Fruit fly (Drosophila melanogaster) whole organism, embryonic: ENCODE data around the gene Tim17a2.

ENCODE experiments used
- ATbp ChIP-seq: fragments of 200-800 bp; sonication (Bioruptor generic); optimal IDR thresholded peaks from 2 replicates; lab custom pipeline; 2017; ENCODE audit warnings: missing biosample characterization, mild to moderate bottlenecking, missing genetic modification characterization, missing genetic modification reagents
- Adf1 ChIP-seq: fragments of 200-800 bp; sonication (Bioruptor generic); IDR thresholded peaks from 2 replicates; pipeline ENCODE4 v1.3.6; 2022; ENCODE audit warnings: missing biosample characterization, missing genetic modification characterization
- CG10267 ChIP-seq: fragments of 200-800 bp; sonication (Bioruptor generic); optimal IDR thresholded peaks from 2 replicates; lab custom pipeline; 2018; ENCODE audit warnings: missing biosample characterization, mild to moderate bottlenecking, missing genetic modification characterization, moderate library complexity
- CG10565 ChIP-seq: fragments of 200-800 bp; sonication (Bioruptor generic); optimal IDR thresholded peaks from 3 replicates; lab custom pipeline; 2016; ENCODE audit warnings: missing biosample characterization, mild to moderate bottlenecking, missing genetic modification characterization
- CG11085 ChIP-seq: fragments of 200-800 bp; sonication (Bioruptor generic); IDR thresholded peaks from 2 replicates; pipeline ENCODE4 v1.3.6; 2022; ENCODE audit warnings: missing biosample characterization, missing genetic modification characterization
- CG11504 ChIP-seq: fragments of 200-800 bp; sonication (Bioruptor generic); optimal IDR thresholded peaks from 3 replicates; lab custom pipeline; 2019; ENCODE audit warnings: missing biosample characterization, mild to moderate bottlenecking, missing genetic modification characterization, moderate library complexity
- CG12391 ChIP-seq: fragments of 200-800 bp; sonication (Bioruptor generic); optimal IDR thresholded peaks from 3 replicates; lab custom pipeline; 2018; ENCODE audit warnings: missing biosample characterization, mild to moderate bottlenecking, missing genetic modification characterization, moderate library complexity
- CG1529 ChIP-seq: fragments of 200-800 bp; sonication (Bioruptor generic); optimal IDR thresholded peaks from 3 replicates; lab custom pipeline; 2018; ENCODE audit warnings: missing biosample characterization, missing genetic modification characterization
- CG2199 ChIP-seq: fragments of 200-800 bp; sonication (Bioruptor generic); IDR thresholded peaks from 3 replicates; pipeline ENCODE4 v1.3.6; 2022; ENCODE audit warnings: missing biosample characterization, missing genetic modification characterization
- CG31365 ChIP-seq: fragments of 200-800 bp; sonication (Bioruptor generic); optimal IDR thresholded peaks from 2 replicates; lab custom pipeline; 2018; ENCODE audit warnings: missing biosample characterization, mild to moderate bottlenecking, missing genetic modification characterization
- CG32772 ChIP-seq: fragments of 200-800 bp; sonication (Bioruptor generic); IDR thresholded peaks from 2 replicates; pipeline ENCODE4 v1.3.6; 2022; ENCODE audit warnings: missing biosample characterization, missing genetic modification characterization
- CG34224 ChIP-seq: fragments of 200-800 bp; sonication (Bioruptor generic); IDR thresholded peaks from 3 replicates; pipeline ENCODE4 v1.3.6; 2022; ENCODE audit warnings: missing biosample characterization, missing genetic modification characterization; ENCODE audit not compliant: partially characterized antibody
- CG6654 ChIP-seq: fragments of 200-800 bp; sonication (Bioruptor generic); optimal IDR thresholded peaks from 2 replicates; lab custom pipeline; 2017; ENCODE audit warnings: missing biosample characterization, mild to moderate bottlenecking, missing genetic modification characterization
- CG6854 ChIP-seq: fragments of 200-800 bp; sonication (Bioruptor generic); optimal IDR thresholded peaks from 3 replicates; lab custom pipeline; 2017; ENCODE audit warnings: missing biosample characterization, mild to moderate bottlenecking, missing genetic modification characterization
- CG8290 ChIP-seq, 3 experiments: fragments of 200-800 bp; sonication (Bioruptor generic); optimal IDR thresholded peaks; 2 replicates each; lab custom pipeline; 2016 to 2019; ENCODE audit warnings: missing biosample characterization in 3 of 3, missing genetic modification characterization in 3 of 3, mild to moderate bottlenecking in 2 of 3, moderate library complexity in 1 of 3
- CG9727 ChIP-seq: fragments of 200-800 bp; sonication (Bioruptor generic); optimal IDR thresholded peaks from 3 replicates; lab custom pipeline; 2017; ENCODE audit warnings: missing biosample characterization, mild to moderate bottlenecking, missing genetic modification characterization
- CoRest ChIP-seq: fragments of 200-800 bp; sonication (Bioruptor generic); optimal IDR thresholded peaks from 3 replicates; lab custom pipeline; 2018; ENCODE audit warnings: missing biosample characterization, mild to moderate bottlenecking, missing genetic modification characterization, moderate library complexity
- Dbx ChIP-seq: fragments of 200-800 bp; sonication (Bioruptor generic); IDR thresholded peaks from 3 replicates; pipeline ENCODE4 v1.3.6; 2022; ENCODE audit warnings: missing biosample characterization, missing genetic modification characterization
- Dfd ChIP-seq, 2 experiments: fragments of >200 bp; optimal IDR thresholded peaks; 2 replicates each; lab custom pipeline; 2017; ENCODE audit warnings: missing biosample characterization in 2 of 2, missing genetic modification characterization in 2 of 2
- Dip2 ChIP-seq: fragments of 200-800 bp; sonication (Bioruptor generic); IDR thresholded peaks from 2 replicates; pipeline ENCODE4 v1.3.6; 2022; ENCODE audit warnings: missing biosample characterization, missing genetic modification characterization
- Fer1 ChIP-seq: fragments of 200-800 bp; sonication (Bioruptor generic); optimal IDR thresholded peaks from 2 replicates; lab custom pipeline; 2017; ENCODE audit warnings: missing biosample characterization, mild to moderate bottlenecking, missing genetic modification characterization
- GATAe ChIP-seq: fragments of 200-800 bp; sonication (Bioruptor generic); conservative IDR thresholded peaks from 2 replicates; pipeline ENCODE4 v1.3.6; 2022; ENCODE audit warnings: missing biosample characterization, missing genetic modification characterization
- Gsc ChIP-seq: fragments of 200-800 bp; sonication (Bioruptor generic); IDR thresholded peaks from 2 replicates; pipeline ENCODE4 v1.3.6; 2022; ENCODE audit warnings: missing biosample characterization, missing genetic modification characterization
- H15 ChIP-seq: fragments of 200-800 bp; sonication (Bioruptor generic); IDR thresholded peaks from 3 replicates; pipeline ENCODE4 v1.3.6; 2022; ENCODE audit warnings: missing biosample characterization, missing genetic modification characterization
- HLH4C ChIP-seq: fragments of 200-800 bp; sonication (Bioruptor generic); IDR thresholded peaks from 3 replicates; pipeline ENCODE4 v1.3.6; 2022; ENCODE audit warnings: missing biosample characterization, missing genetic modification characterization; ENCODE audit not compliant: partially characterized antibody
- HmgZ ChIP-seq: fragments of 200-800 bp; sonication (Bioruptor generic); optimal IDR thresholded peaks from 2 replicates; lab custom pipeline; 2018; ENCODE audit warnings: missing biosample characterization, mild to moderate bottlenecking, missing genetic modification characterization
- Mrtf ChIP-seq: fragments of 200-800 bp; sonication (Bioruptor generic); IDR thresholded peaks from 3 replicates; pipeline ENCODE4 v1.3.6; 2022; ENCODE audit warnings: missing biosample characterization, missing genetic modification characterization
- Spps ChIP-seq: fragments of 200-800 bp; sonication (Bioruptor generic); optimal IDR thresholded peaks from 2 replicates; lab custom pipeline; 2018; ENCODE audit warnings: missing biosample characterization, mild to moderate bottlenecking, missing genetic modification characterization
- Xbp1 ChIP-seq: fragments of 200-800 bp; sonication (Bioruptor generic); optimal IDR thresholded peaks from 3 replicates; lab custom pipeline; 2016; ENCODE audit warnings: missing biosample characterization, mild to moderate bottlenecking, missing genetic modification characterization
- bbx ChIP-seq: fragments of 200-800 bp; sonication (Bioruptor generic); IDR thresholded peaks from 2 replicates; pipeline ENCODE4 v1.3.6; 2022; ENCODE audit warnings: missing biosample characterization, missing genetic modification characterization; ENCODE audit not compliant: partially characterized antibody
- bigmax ChIP-seq: fragments of 200-800 bp; sonication (Bioruptor generic); optimal IDR thresholded peaks from 2 replicates; lab custom pipeline; 2018; ENCODE audit warnings: missing biosample characterization, mild to moderate bottlenecking, missing genetic modification characterization
- cato ChIP-seq: fragments of 200-800 bp; sonication (Bioruptor generic); optimal IDR thresholded peaks from 2 replicates; lab custom pipeline; 2016; ENCODE audit warnings: missing biosample characterization, missing genetic modification characterization, borderline replicate concordance
- chn ChIP-seq: fragments of 200-800 bp; sonication (Bioruptor generic); optimal IDR thresholded peaks from 2 replicates; lab custom pipeline; 2016; ENCODE audit warnings: missing biosample characterization, missing genetic modification characterization
- corto ChIP-seq: fragments of 200-800 bp; sonication (Bioruptor generic); optimal IDR thresholded peaks from 2 replicates; lab custom pipeline; 2016; ENCODE audit warnings: missing biosample characterization, mild to moderate bottlenecking, missing genetic modification characterization, moderate library complexity
- crol ChIP-seq: fragments of 200-800 bp; sonication (Bioruptor generic); IDR thresholded peaks from 2 replicates; pipeline ENCODE4 v1.3.6; 2022; ENCODE audit warnings: missing biosample characterization, missing genetic modification characterization
- dm ChIP-seq: fragments of 200-800 bp; sonication (Bioruptor generic); optimal IDR thresholded peaks from 3 replicates; lab custom pipeline; 2016; ENCODE audit warnings: missing biosample characterization, missing genetic modification characterization
- dpn ChIP-seq, 2 experiments: fragments of 200-800 bp; sonication (Bioruptor generic); optimal IDR thresholded peaks; 3 replicates each; lab custom pipeline; 2016; ENCODE audit warnings: missing biosample characterization in 2 of 2, missing genetic modification characterization in 2 of 2
- esg ChIP-seq: fragments of 200-800 bp; sonication (Bioruptor generic); conservative IDR thresholded peaks from 2 replicates; pipeline ENCODE4 v1.3.6; 2022; ENCODE audit warnings: missing biosample characterization, missing genetic modification characterization
- grn ChIP-seq: fragments of 200-800 bp; sonication (Bioruptor generic); optimal IDR thresholded peaks from 3 replicates; lab custom pipeline; 2017; ENCODE audit warnings: missing biosample characterization, missing genetic modification characterization
- gt ChIP-seq: fragments of 200-800 bp; sonication (Bioruptor generic); IDR thresholded peaks from 2 replicates; pipeline ENCODE4 v1.3.6; 2022; ENCODE audit warnings: missing biosample characterization, missing genetic modification characterization
- h ChIP-seq: fragments of >200 bp; optimal IDR thresholded peaks from 2 replicates; lab custom pipeline; 2017
- lilli ChIP-seq: fragments of 200-800 bp; sonication (Bioruptor generic); optimal IDR thresholded peaks from 3 replicates; lab custom pipeline; 2016; ENCODE audit warnings: missing biosample characterization, missing genetic modification characterization
- lov ChIP-seq, 2 experiments: fragments of 200-800 bp in 1 of 2; fragments of >200 bp in 1 of 2; sonication (Bioruptor generic) in 1 of 2; IDR thresholded peaks in 1 of 2; optimal IDR thresholded peaks in 1 of 2; 2 replicates in 1 of 2; 3 replicates in 1 of 2; pipeline versions ENCODE4 v1.3.6 to Lab custom; 2017 to 2022; ENCODE audit warnings: missing biosample characterization in 1 of 2, missing genetic modification characterization in 1 of 2
- pfk ChIP-seq: fragments of 200-800 bp; sonication (Bioruptor generic); optimal IDR thresholded peaks from 2 replicates; lab custom pipeline; 2018; ENCODE audit warnings: missing biosample characterization, mild to moderate bottlenecking, missing genetic modification characterization, moderate library complexity
- pros ChIP-seq: fragments of 200-800 bp; sonication (Bioruptor generic); optimal IDR thresholded peaks from 3 replicates; lab custom pipeline; 2019; ENCODE audit warnings: missing biosample characterization, mild to moderate bottlenecking, missing genetic modification characterization, moderate library complexity
- run ChIP-seq: fragments of 200-800 bp; sonication (Bioruptor generic); optimal IDR thresholded peaks from 3 replicates; lab custom pipeline; 2018; ENCODE audit warnings: missing biosample characterization, mild to moderate bottlenecking, missing genetic modification characterization
- sug ChIP-seq: fragments of 200-800 bp; optimal IDR thresholded peaks from 2 replicates; lab custom pipeline; 2019; ENCODE audit warnings: missing biosample characterization, mild to moderate bottlenecking, missing genetic modification characterization, moderate library complexity
- ttk ChIP-seq: fragments of 200-800 bp; sonication (Bioruptor generic); IDR thresholded peaks from 2 replicates; pipeline ENCODE4 v2.1.2; 2022; ENCODE audit warnings: missing biosample characterization, missing genetic modification characterization
- wdn ChIP-seq: fragments of 200-800 bp; sonication (Bioruptor generic); IDR thresholded peaks from 2 replicates; pipeline ENCODE4 v1.3.6; 2022; ENCODE audit warnings: missing biosample characterization, missing genetic modification characterization
- z ChIP-seq: fragments of 200-800 bp; sonication (Bioruptor generic); IDR thresholded peaks from 3 replicates; pipeline ENCODE4 v1.3.6; 2022; ENCODE audit warnings: missing biosample characterization, missing genetic modification characterization

Gene Tim17a2

DNA sequence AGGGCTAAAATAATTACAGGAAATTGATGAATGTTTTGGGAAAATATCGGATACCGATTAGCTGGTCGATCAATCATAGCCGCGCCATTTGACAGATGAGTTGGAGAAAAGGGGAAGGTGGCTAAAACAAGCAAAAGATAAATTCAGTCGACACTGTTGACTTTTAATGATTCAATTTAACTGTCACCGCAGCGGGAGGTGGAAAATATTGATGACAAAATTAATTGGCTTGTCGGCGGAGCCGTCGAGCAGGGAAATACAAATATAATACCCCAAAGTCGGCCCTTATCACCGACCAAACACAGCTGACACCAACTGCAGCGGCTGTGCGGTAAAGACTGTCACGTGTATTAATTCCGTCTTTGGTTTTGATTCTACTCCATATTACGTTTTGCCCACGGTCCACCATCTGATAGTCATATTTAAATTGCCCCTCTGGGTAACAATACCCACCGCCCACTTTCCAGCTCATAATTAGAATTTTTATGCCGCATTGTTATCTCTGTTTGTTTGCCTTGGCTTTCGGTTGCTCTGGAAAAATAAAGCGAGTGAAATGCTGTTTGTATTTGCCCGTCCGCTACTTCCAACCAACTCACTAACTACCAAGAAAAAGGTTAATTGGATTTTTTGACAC lies 43.5 kb upstream of the Tim17a2 start:
- TF ChIP-seq dm (GFP tag; lab: Kevin White, UChicago) (no peak), Adf1 (GFP tag; lab: Robert Waterston, UW) (no peak), CG32772 (no peak), CG11504 (tag; lab: Kevin White, UChicago) (no peak), ATbp (GFP tag; lab: Kevin White, UChicago) (peak; percentile 25), CG10267 (tag; lab: Kevin White, UChicago) (no peak), CG2199 (GFP tag; lab: Robert Waterston, UW) (no peak), HmgZ (tag; lab: Kevin White, UChicago) (no peak), chn (GFP tag; lab: Kevin White, UChicago) (no peak), wdn (GFP tag; lab: Robert Waterston, UW) (no peak), pfk (GFP tag; lab: Kevin White, UChicago) (no peak), CG6654 (GFP tag; lab: Kevin White, UChicago) (no peak), lov (optimal IDR thresholded peaks at IDR 0.05; lab: Kevin White, UChicago) (no peak), lov (GFP tag; IDR thresholded peaks at IDR 0.05; lab: Robert Waterston, UW) (no peak), Gsc (no peak), HLH4C (no peak), CG6854 (no peak), h (lab: Kevin White, UChicago) (no peak), dpn (GFP tag; optimal IDR thresholded peaks at IDR 0.05; lab: Kevin White, UChicago) (no peak), CG34224 (GFP tag; lab: Robert Waterston, UW) (no peak), CG11085 (no peak), lilli (GFP tag; lab: Kevin White, UChicago) (no peak), Dip2 (GFP tag; lab: Robert Waterston, UW) (no peak), Spps (tag; lab: Kevin White, UChicago) (no peak), CG12391 (tag; lab: Kevin White, UChicago) (no peak), grn (GFP tag; lab: Kevin White, UChicago) (no peak), CG31365 (tag; lab: Kevin White, UChicago) (no peak), GATAe (no peak), Fer1 (GFP tag; lab: Kevin White, UChicago) (no peak), CG8290 (GFP tag; optimal IDR thresholded peaks at IDR 0.05; lab: Kevin White, UChicago) (no peak), CG8290 (tag; optimal IDR thresholded peaks at IDR 0.05; lab: Kevin White, UChicago) (peak in 1 of 2 experiments; percentile 37), cato (GFP tag; lab: Kevin White, UChicago) (no peak), crol (GFP tag; lab: Robert Waterston, UW) (no peak), CG1529 (GFP tag; lab: Kevin White, UChicago) (no peak), Dfd (GFP tag; optimal IDR thresholded peaks at IDR 0.05; lab: Kevin White, UChicago) (no peak), gt (GFP tag; lab: Robert Waterston, UW) (no peak), bbx (GFP tag; lab: Robert Waterston, UW) (no peak), Mrtf (GFP tag; lab: Robert Waterston, UW) (no peak), sug (peak; percentile 42), Xbp1 (no peak), corto (GFP tag; lab: Kevin White, UChicago) (no peak), CG9727 (GFP tag; lab: Kevin White, UChicago) (no peak), run (tag; lab: Kevin White, UChicago) (no peak), CoRest (tag; lab: Kevin White, UChicago) (no peak), pros (GFP tag; lab: Kevin White, UChicago) (no peak), bigmax (GFP tag; lab: Kevin White, UChicago) (no peak), H15 (no peak), esg (no peak), CG10565 (GFP tag; lab: Kevin White, UChicago) (no peak), ttk (GFP tag; lab: Robert Waterston, UW) (no peak), Dbx (GFP tag; lab: Robert Waterston, UW) (no peak), z (GFP tag; lab: Robert Waterston, UW) (no peak)
